Worm (Caenorhabditis elegans): ENCODE results near the gene F53A2.1.

F53A2.1 gene

DNA sequence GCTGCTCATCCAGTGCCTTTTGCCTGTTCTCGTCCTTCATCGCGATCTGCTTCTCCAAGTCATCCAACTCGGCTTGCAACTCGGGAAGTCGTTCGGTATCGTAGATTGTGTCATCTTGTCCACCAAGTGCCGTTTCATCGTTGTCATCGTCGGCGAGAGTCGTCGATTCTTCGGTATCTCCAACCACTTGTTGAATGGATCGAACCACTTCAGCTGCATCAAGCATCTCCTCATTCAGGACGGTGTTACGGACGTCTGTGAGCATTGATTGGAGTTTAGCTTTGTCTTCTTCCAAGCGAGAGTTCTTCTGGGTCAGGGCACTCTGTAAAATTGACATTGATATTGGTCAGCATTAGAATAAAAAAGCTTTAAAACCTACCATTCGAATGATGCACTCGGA is 19.1 kb downstream of the F53A2.1 start:
- TF ChIP-seq jun-1 (tag; optimal IDR thresholded peaks at IDR 0.05) (no peak), fkh-10 (GFP tag; optimal IDR thresholded peaks at IDR 0.05) (no peak), nhr-237 (tag; optimal IDR thresholded peaks at IDR 0.05) (no peak), lin-15B (tag; optimal IDR thresholded peaks at IDR 0.05) (no peak), ztf-4 (tag; optimal IDR thresholded peaks at IDR 0.05) (no peak), ZK546.5 (tag; optimal IDR thresholded peaks at IDR 0.05) (no peak), nhr-67 (tag; optimal IDR thresholded peaks at IDR 0.05) (no peak), nhr-12 (tag; optimal IDR thresholded peaks at IDR 0.05) (no peak), tbx-2 (tag; optimal IDR thresholded peaks at IDR 0.05) (no peak), daf-12 (tag; optimal IDR thresholded peaks at IDR 0.05) (no peak), ceh-9 (tag; optimal IDR thresholded peaks at IDR 0.05) (no peak), ama-1 (optimal IDR thresholded peaks at IDR 0.05) (no peak), egl-5 (tag; optimal IDR thresholded peaks at IDR 0.05) (no peak), pha-4 (tag; optimal IDR thresholded peaks at IDR 0.05) (no peak)

DNA sequence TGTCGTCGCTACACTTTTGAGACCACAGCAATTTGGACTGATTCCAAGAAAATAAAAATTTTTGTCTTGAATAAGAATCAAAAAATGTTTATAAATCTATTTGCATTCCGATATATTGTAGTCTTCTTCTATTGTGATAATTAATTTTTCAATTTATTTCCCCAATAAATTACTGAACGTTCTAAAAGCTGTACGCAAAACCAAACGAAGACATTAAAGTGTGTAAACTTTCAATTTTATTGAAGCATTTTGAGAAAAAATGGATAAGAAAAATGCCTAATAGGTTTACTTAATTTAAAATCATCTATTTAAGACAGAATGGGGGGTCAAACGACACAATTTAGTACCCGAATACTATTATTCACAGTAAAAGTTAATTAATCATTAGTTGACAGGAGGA is 22.1 kb downstream of the F53A2.1 start:
- TF ChIP-seq nfya-1 (tag; optimal IDR thresholded peaks at IDR 0.05; ENCODE audit: insufficient read depth): no peak
- no peak for TF ChIP-seq nhr-11 (tag; optimal IDR thresholded peaks at IDR 0.05)
- TF ChIP-seq sea-2 (GFP tag; optimal IDR thresholded peaks at IDR 0.05): no peak
- no peak for TF ChIP-seq snpc-4 (tag; optimal IDR thresholded peaks at IDR 0.05)

DNA sequence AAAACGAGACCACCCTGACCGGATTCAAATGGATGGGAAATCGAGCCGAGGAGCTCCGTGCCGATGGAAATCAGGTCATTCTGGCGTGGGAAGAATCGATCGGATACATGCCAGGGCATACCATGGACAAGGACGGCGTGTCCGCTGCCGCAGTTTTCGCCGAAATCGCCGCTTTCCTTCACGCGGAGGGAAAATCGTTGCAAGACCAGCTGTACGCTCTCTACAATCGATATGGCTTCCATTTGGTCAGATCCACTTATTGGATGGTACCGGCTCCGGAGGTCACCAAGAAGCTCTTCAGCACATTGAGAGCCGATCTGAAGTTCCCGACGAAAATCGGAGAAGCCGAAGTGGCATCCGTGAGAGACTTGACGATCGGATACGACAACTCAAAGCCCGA is 22.7 kb downstream of the F53A2.1 start:
- TF ChIP-seq elt-2 (tag; optimal IDR thresholded peaks at IDR 0.05) (no peak), nhr-12 (tag; optimal IDR thresholded peaks at IDR 0.05) (no peak), nhr-76 (tag; optimal IDR thresholded peaks at IDR 0.05) (no peak), pha-4 (tag; optimal IDR thresholded peaks at IDR 0.05) (no peak)

DNA sequence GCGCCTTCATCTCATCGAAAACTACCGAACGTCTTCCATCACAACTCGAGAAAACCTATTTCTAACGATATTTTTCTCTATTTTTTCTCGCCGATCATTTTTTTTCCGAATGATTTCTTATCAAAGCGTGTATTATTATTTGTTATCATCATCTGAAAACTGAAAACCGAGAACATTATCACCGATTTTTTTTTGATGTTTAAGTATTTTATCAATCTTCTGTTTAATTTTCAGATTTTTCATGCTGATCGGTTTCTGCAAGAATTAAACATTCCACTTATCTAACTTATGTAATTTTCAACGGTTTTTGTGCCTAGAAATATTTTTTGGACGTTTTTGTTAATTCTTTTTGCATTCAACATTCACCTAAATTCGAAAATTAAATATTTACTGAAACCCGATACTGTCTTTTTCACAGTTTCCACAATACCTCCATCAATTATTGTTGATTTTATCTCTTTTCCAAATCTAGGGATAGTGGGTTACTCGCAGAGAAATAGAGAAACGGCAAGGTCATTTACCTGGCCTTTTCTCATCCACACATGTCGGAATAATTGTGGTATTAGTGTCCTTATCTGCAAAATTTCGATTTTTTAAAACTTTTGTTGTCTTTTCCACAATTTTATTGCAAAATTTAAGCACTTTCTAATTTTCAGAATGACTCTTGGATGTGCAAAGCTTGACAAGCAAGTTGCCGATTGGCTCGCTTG is 25.8 kb downstream of the F53A2.1 start, which contains the start of gene pgm-2:
Gene pgm-2 (plus strand): TSS at position 657 of the 710 bp plus-strand sequence.
- peak; percentile 23 for TF ChIP-seq elt-1 (tag; optimal IDR thresholded peaks at IDR 0.05)
- no peak for TF ChIP-seq egl-27 (tag; optimal IDR thresholded peaks at IDR 0.05)
- peak; percentile 76 for TF ChIP-seq nhr-25 (tag; optimal IDR thresholded peaks at IDR 0.05)
- TF ChIP-seq elt-2 (tag; optimal IDR thresholded peaks at IDR 0.05): peak; percentile 77
- peak; percentile 24 for TF ChIP-seq nhr-23 (tag; optimal IDR thresholded peaks at IDR 0.05)
- no peak for TF ChIP-seq pqm-1 (tag; optimal IDR thresholded peaks at IDR 0.05)
- peak; percentile 22 for TF ChIP-seq pha-4 (tag; optimal IDR thresholded peaks at IDR 0.05)

DNA sequence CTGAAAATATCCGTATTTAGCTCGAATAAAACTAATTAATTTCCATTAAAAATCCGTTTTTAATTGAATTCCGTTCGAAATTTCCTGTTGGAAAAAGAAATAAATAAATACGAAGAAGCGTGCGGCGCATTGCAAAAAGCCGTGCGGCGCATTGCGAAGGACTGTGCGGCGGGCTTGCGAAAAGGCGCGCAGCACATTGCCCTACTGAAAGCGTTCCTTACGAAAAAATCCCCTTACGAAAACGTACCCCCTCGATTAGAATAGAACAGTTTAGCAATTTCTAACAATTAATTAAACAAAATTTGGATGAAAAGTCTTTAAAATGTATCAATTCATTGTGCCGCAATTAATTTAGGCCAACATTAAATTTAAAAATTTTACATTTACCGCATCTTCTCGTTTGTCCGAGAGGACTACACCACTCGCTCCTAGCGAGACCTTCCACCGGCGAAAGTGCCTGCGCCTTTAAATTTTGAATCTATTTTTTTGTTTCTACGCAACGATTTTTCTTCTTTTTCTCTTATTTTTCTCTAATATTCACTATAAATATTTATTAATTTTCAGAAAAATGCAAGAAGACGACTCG is 28.3 kb downstream of the F53A2.1 start, which contains the start of gene npp-18:
Gene npp-18 (plus strand): TSS at position 565 of the 586 bp plus-strand sequence.
- peak; percentile 68 for TF ChIP-seq pha-4 (tag; optimal IDR thresholded peaks at IDR 0.05)
- TF ChIP-seq snpc-4 (tag; optimal IDR thresholded peaks at IDR 0.05): peak; percentile 16
- TF ChIP-seq nhr-23 (tag; optimal IDR thresholded peaks at IDR 0.05): peak; percentile 59
- peak; percentile 19 for TF ChIP-seq elt-2 (tag; optimal IDR thresholded peaks at IDR 0.05)
- TF ChIP-seq lin-15B (tag; optimal IDR thresholded peaks at IDR 0.05): peak; percentile 89

DNA sequence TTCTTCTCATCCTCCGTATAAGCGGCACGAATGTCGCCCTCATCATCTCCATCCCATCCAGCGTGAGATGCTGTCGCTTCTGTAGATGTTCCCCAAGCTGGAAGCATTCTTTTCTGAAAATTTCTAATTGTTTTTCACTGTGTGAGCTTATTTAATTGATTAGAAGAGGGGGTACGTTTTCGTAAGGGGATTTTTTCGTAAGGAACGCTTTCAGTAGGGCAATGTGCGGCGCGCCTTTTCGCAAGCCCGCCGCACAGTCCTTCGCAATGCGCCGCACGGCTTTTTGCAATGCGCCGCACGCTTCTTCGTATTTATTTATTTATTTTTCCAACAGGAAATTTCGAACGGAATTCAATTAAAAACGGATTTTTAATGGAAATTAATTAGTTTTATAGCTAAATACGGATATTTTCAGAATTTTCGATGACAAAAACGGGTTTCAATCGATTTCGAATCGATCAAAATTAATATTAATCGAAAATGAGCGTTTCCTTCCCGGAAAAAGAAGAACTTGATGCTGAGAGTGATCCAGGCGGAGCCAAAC is 31.6 kb downstream of the F53A2.1 start, which contains the start of gene set-25:
Gene set-25 (minus strand): TSS at position 120 of the 544 bp plus-strand sequence.
- TF ChIP-seq lin-39 (tag; optimal IDR thresholded peaks at IDR 0.05) (peak; percentile 5), elt-2 (tag; optimal IDR thresholded peaks at IDR 0.05) (peak; percentile 11), ceh-28 (tag; optimal IDR thresholded peaks at IDR 0.05) (peak; percentile 10)

DNA sequence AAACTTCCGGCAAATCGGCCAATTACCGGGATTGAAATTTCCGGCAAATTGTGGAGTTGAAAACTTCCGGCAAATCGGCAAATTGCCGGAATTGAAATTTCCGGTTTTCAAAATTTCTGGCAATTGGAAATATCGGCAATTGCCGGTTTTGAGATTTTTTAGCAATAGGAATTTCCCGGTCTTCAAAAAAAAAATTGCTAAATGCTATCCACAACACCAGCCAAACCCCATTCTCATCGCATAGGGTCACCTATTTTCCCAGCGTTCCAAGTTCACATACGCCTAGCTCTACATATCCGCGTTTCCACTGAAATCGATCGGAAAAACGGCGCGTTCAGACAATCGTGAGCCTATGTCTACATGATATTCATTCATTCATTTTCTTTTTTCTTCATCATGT is 39.2 kb downstream of the F53A2.1 start, which contains the start of gene F56A8.8:
Gene F56A8.8 (plus strand): TSS at position 301 of the 400 bp plus-strand sequence.
- TF ChIP-seq eor-1 (tag; optimal IDR thresholded peaks at IDR 0.05) (no peak), elt-3 (tag; optimal IDR thresholded peaks at IDR 0.05) (no peak), unc-39 (tag; optimal IDR thresholded peaks at IDR 0.05) (no peak), ZK546.5 (tag; optimal IDR thresholded peaks at IDR 0.05) (no peak), daf-12 (tag; optimal IDR thresholded peaks at IDR 0.05) (no peak), nhr-43 (tag; optimal IDR thresholded peaks at IDR 0.05; ENCODE audit: poor library complexity, severe bottlenecking) (no peak), nhr-28 (tag; optimal IDR thresholded peaks at IDR 0.05) (no peak), ceh-16 (tag; optimal IDR thresholded peaks at IDR 0.05) (no peak), ceh-9 (tag; optimal IDR thresholded peaks at IDR 0.05) (no peak), ceh-82 (tag; optimal IDR thresholded peaks at IDR 0.05) (no peak), fkh-10 (GFP tag; optimal IDR thresholded peaks at IDR 0.05) (no peak), mdl-1 (tag; optimal IDR thresholded peaks at IDR 0.05) (no peak), snpc-4 (tag; optimal IDR thresholded peaks at IDR 0.05) (no peak), pqm-1 (tag; optimal IDR thresholded peaks at IDR 0.05) (no peak), tbx-2 (tag; optimal IDR thresholded peaks at IDR 0.05) (no peak)

Measured in whole organism, L3 larva.